Worm (Caenorhabditis elegans) whole organism, mixed stage, embryonic: ENCODE measurements around the gene F13B12.6.

Source experiments
- bed-3 ChIP-seq: fragments of 200-800 bp; sonication (Bioruptor generic); optimal IDR thresholded peaks from 3 replicates; lab custom pipeline; 2018; ENCODE audit warnings: mild to moderate bottlenecking, missing genetic modification characterization, moderate library complexity, missing compliant biosample characterization
- blmp-1 ChIP-seq: fragments of 150-350 bp; optimal IDR thresholded peaks from 2 replicates; lab custom pipeline; 2014; ENCODE audit warnings: missing biosample characterization, missing genetic modification characterization
- ceh-39 ChIP-seq: fragments of 150-350 bp; optimal IDR thresholded peaks from 2 replicates; lab custom pipeline; 2014; ENCODE audit warnings: missing biosample characterization, missing genetic modification characterization
- ceh-43 ChIP-seq: fragments of 200-800 bp; sonication (Bioruptor generic); optimal IDR thresholded peaks from 2 replicates; lab custom pipeline; 2018; ENCODE audit warnings: mild to moderate bottlenecking, missing genetic modification characterization, moderate library complexity, missing compliant biosample characterization
- ceh-83 ChIP-seq: fragments of 200-800 bp; sonication (Bioruptor generic); optimal IDR thresholded peaks from 2 replicates; lab custom pipeline; 2018; ENCODE audit warnings: mild to moderate bottlenecking, missing genetic modification characterization, missing compliant biosample characterization
- ces-1 ChIP-seq: fragments of 150-350 bp; optimal IDR thresholded peaks from 2 replicates; lab custom pipeline; 2014; ENCODE audit warnings: missing biosample characterization, missing genetic modification reagents, missing genetic modification characterization
- cnd-1 ChIP-seq: fragments of 200-800 bp; sonication (Bioruptor generic); optimal IDR thresholded peaks from 2 replicates; lab custom pipeline; 2018; ENCODE audit warnings: mild to moderate bottlenecking, missing genetic modification characterization, missing compliant biosample characterization
- drap-1 ChIP-seq: fragments of 200-800 bp; sonication (Bioruptor generic); optimal IDR thresholded peaks from 3 replicates; lab custom pipeline; 2018; ENCODE audit warnings: mild to moderate bottlenecking, missing genetic modification characterization, missing compliant biosample characterization
- elt-1 ChIP-seq: sonication (generic microtip); optimal IDR thresholded peaks from 2 replicates; lab custom pipeline; 2017; ENCODE audit warnings: missing genetic modification characterization, mild to moderate bottlenecking, missing compliant biosample characterization, antibody characterized with exemption, moderate library complexity, borderline replicate concordance; ENCODE audit not compliant: insufficient read depth
- elt-3 ChIP-seq: fragments of 150-350 bp; optimal IDR thresholded peaks from 2 replicates; lab custom pipeline; 2014; ENCODE audit warnings: missing biosample characterization, missing genetic modification characterization
- flh-1 ChIP-seq: fragments of 200-800 bp; sonication (Bioruptor generic); optimal IDR thresholded peaks from 2 replicates; lab custom pipeline; 2018; ENCODE audit warnings: mild to moderate bottlenecking, missing genetic modification characterization, moderate library complexity, missing compliant biosample characterization
- ham-2 ChIP-seq: fragments of 200-800 bp; sonication (Bioruptor generic); optimal IDR thresholded peaks from 2 replicates; lab custom pipeline; 2018; ENCODE audit warnings: mild to moderate bottlenecking, missing genetic modification characterization, missing compliant biosample characterization
- hlh-1 ChIP-seq: fragments of 150-350 bp; optimal IDR thresholded peaks from 2 replicates; lab custom pipeline; 2014; ENCODE audit warnings: missing biosample characterization, missing genetic modification reagents, missing genetic modification characterization
- lin-13 ChIP-seq: fragments of 150-350 bp; optimal IDR thresholded peaks from 2 replicates; lab custom pipeline; 2014; ENCODE audit warnings: missing biosample characterization, missing genetic modification characterization
- lin-32 ChIP-seq: fragments of 200-800 bp; sonication (Bioruptor generic); optimal IDR thresholded peaks from 2 replicates; lab custom pipeline; 2018; ENCODE audit warnings: mild to moderate bottlenecking, missing genetic modification characterization, missing compliant biosample characterization
- lsy-2 ChIP-seq: fragments of 150-350 bp; optimal IDR thresholded peaks from 2 replicates; lab custom pipeline; 2014; ENCODE audit warnings: missing biosample characterization, missing genetic modification characterization
- mab-5 ChIP-seq: fragments of 150-350 bp; optimal IDR thresholded peaks from 2 replicates; lab custom pipeline; 2014; ENCODE audit warnings: missing biosample characterization, missing genetic modification characterization
- mep-1 ChIP-seq: fragments of 150-350 bp; optimal IDR thresholded peaks from 2 replicates; lab custom pipeline; 2017; ENCODE audit warnings: missing biosample characterization, missing genetic modification reagents, missing genetic modification characterization, inconsistent platforms
- mls-2 ChIP-seq: sonication (generic microtip); optimal IDR thresholded peaks from 2 replicates; lab custom pipeline; 2016; ENCODE audit warnings: mild to moderate bottlenecking, missing genetic modification characterization, moderate library complexity, missing compliant biosample characterization
- nhr-12 ChIP-seq: fragments of 150-350 bp; optimal IDR thresholded peaks from 2 replicates; lab custom pipeline; 2014; ENCODE audit warnings: missing biosample characterization, missing genetic modification characterization
- nhr-2 ChIP-seq: fragments of 150-350 bp; optimal IDR thresholded peaks from 2 replicates; lab custom pipeline; 2014; ENCODE audit warnings: missing biosample characterization, missing genetic modification characterization
- nhr-76 ChIP-seq: sonication (generic microtip); optimal IDR thresholded peaks from 2 replicates; lab custom pipeline; 2017; ENCODE audit warnings: missing biosample characterization, missing genetic modification characterization
- sem-2 ChIP-seq: fragments of 200-800 bp; sonication (Bioruptor generic); optimal IDR thresholded peaks from 2 replicates; lab custom pipeline; 2018; ENCODE audit warnings: mild to moderate bottlenecking, missing genetic modification characterization, missing compliant biosample characterization
- snpc-4 ChIP-seq: fragments of 150-350 bp; optimal IDR thresholded peaks from 2 replicates; lab custom pipeline; 2014; ENCODE audit warnings: missing biosample characterization, missing genetic modification characterization
- sptf-1 ChIP-seq: sonication (generic microtip); optimal IDR thresholded peaks from 2 replicates; lab custom pipeline; 2017; ENCODE audit warnings: mild to moderate bottlenecking, missing genetic modification characterization, moderate library complexity, missing compliant biosample characterization
- unc-39 ChIP-seq: fragments of 150-350 bp; optimal IDR thresholded peaks from 2 replicates; lab custom pipeline; 2014; ENCODE audit warnings: missing biosample characterization, missing genetic modification characterization
- unc-62 ChIP-seq: fragments of 150-350 bp; optimal IDR thresholded peaks from 2 replicates; lab custom pipeline; 2014; ENCODE audit warnings: missing biosample characterization, missing genetic modification reagents, missing genetic modification characterization
- zip-8 ChIP-seq: fragments of 150-350 bp; optimal IDR thresholded peaks from 2 replicates; lab custom pipeline; 2014; ENCODE audit warnings: missing biosample characterization, missing genetic modification characterization
- ztf-11 ChIP-seq: fragments of 150-350 bp; optimal IDR thresholded peaks from 2 replicates; lab custom pipeline; 2014; ENCODE audit warnings: missing biosample characterization, missing genetic modification characterization

F13B12.6 gene

ce11 chrIV:10436401-10436800, 18.7 kb upstream of the F13B12.6 start, which contains the start of gene ins-1:
Gene ins-1 (plus strand): TSS chrIV:10436701.
- TF ChIP-seq ceh-83 (no peak), drap-1 (GFP tag; lab: Kevin White, UChicago) (no peak), cnd-1 (tag; lab: Kevin White, UChicago) (no peak), nhr-2 (tag; lab: Kevin White, UChicago) (no peak), zip-8 (tag; lab: Kevin White, UChicago) (no peak), blmp-1 (tag; lab: Kevin White, UChicago) (no peak), mep-1 (no peak), flh-1 (GFP tag; lab: Kevin White, UChicago) (no peak), nhr-12 (tag; lab: Kevin White, UChicago) (no peak), ceh-39 (tag; lab: Kevin White, UChicago) (no peak), ham-2 (no peak), snpc-4 (tag; lab: Kevin White, UChicago) (no peak), bed-3 (no peak), ces-1 (no peak), hlh-1 (no peak)
- TF ChIP-seq, all 35 proteins: peak for 0

ce11 chrIV:10430507-10430906, 12.8 kb upstream of the F13B12.6 start:
- TF ChIP-seq cnd-1 (tag; lab: Kevin White, UChicago) = no peak
- no peak for TF ChIP-seq drap-1 (GFP tag; lab: Kevin White, UChicago)
- TF ChIP-seq unc-39 (tag; lab: Kevin White, UChicago) = no peak
- no peak for TF ChIP-seq snpc-4 (tag; lab: Kevin White, UChicago)
- no peak for TF ChIP-seq blmp-1 (tag; lab: Kevin White, UChicago)
- TF ChIP-seq ham-2 = no peak
- TF ChIP-seq lsy-2 (tag; lab: Kevin White, UChicago) = no peak
- no peak for TF ChIP-seq mls-2
- no peak for TF ChIP-seq ceh-39 (tag; lab: Kevin White, UChicago)
- TF ChIP-seq sptf-1 (tag; lab: Kevin White, UChicago) = no peak
- no peak for TF ChIP-seq nhr-2 (tag; lab: Kevin White, UChicago)
- TF ChIP-seq nhr-76 (tag; lab: Kevin White, UChicago) = no peak

ce11 chrIV:10429129-10429528, 11.4 kb upstream of the F13B12.6 start, which contains the start of gene F13B12.2:
Gene F13B12.2 (minus strand): TSS chrIV:10429130.
- no peak for TF ChIP-seq ham-2
- TF ChIP-seq zip-8 (tag; lab: Kevin White, UChicago) = no peak
- no peak for TF ChIP-seq ceh-39 (tag; lab: Kevin White, UChicago)
- no peak for TF ChIP-seq snpc-4 (tag; lab: Kevin White, UChicago)
- no peak for TF ChIP-seq blmp-1 (tag; lab: Kevin White, UChicago)
- TF ChIP-seq lin-32 (GFP tag; lab: Kevin White, UChicago) = no peak
- no peak for TF ChIP-seq unc-62 (GFP tag; lab: Kevin White, UChicago)
- TF ChIP-seq drap-1 (GFP tag; lab: Kevin White, UChicago) = no peak
- TF ChIP-seq ces-1 = no peak
- TF ChIP-seq cnd-1 (tag; lab: Kevin White, UChicago) = no peak
- no peak for TF ChIP-seq ztf-11 (tag; lab: Kevin White, UChicago)
- TF ChIP-seq sem-2 (GFP tag; lab: Kevin White, UChicago) = no peak
- TF ChIP-seq ceh-43 = no peak
- no peak for TF ChIP-seq mep-1

- TF ChIP-seq blmp-1 (tag; lab: Kevin White, UChicago) (no peak), ceh-43 (no peak), lin-32 (GFP tag; lab: Kevin White, UChicago) (no peak), elt-3 (tag; lab: Kevin White, UChicago) (no peak), sptf-1 (tag; lab: Kevin White, UChicago) (no peak), ceh-39 (tag; lab: Kevin White, UChicago) (no peak), lsy-2 (tag; lab: Kevin White, UChicago) (peak; percentile 27), unc-62 (GFP tag; lab: Kevin White, UChicago) (no peak)
Observed at ce11 chrIV:10425129-10425528, 7.4 kb upstream of the F13B12.6 start.

- TF ChIP-seq ceh-83 (no peak), hlh-1 (no peak), lin-13 (tag; lab: Kevin White, UChicago) (no peak), drap-1 (GFP tag; lab: Kevin White, UChicago) (no peak), cnd-1 (tag; lab: Kevin White, UChicago) (no peak), ztf-11 (tag; lab: Kevin White, UChicago) (no peak), elt-1 (tag; lab: Kevin White, UChicago) (no peak), ham-2 (no peak), mab-5 (tag; lab: Kevin White, UChicago) (no peak), mls-2 (no peak), flh-1 (GFP tag; lab: Kevin White, UChicago) (no peak)
- TF ChIP-seq, all 35 proteins: peak for 0
Observed at ce11 chrIV:10424535-10424934, 6.9 kb upstream of the F13B12.6 start, which contains the start of gene F13B12.1. Gene F13B12.1 (minus strand): TSS chrIV:10424635.
